Worm (Caenorhabditis elegans) whole organism, midembryonic: ENCODE measurements around the gene C05E11.7.
A peak's percentile ranks its signal among the peaks of the same experiment; 100 is the strongest.

Experiments
- T22C8.4 ChIP-seq: fragments of 200-800 bp; sonication (Bioruptor generic); IDR thresholded peaks from 2 replicates; pipeline ENCODE4 v1.3.6; 2022; ENCODE audit warnings: missing genetic modification characterization, missing compliant biosample characterization
- cog-1 ChIP-seq: sonication (generic microtip); optimal IDR thresholded peaks from 2 replicates; lab custom pipeline; 2016; ENCODE audit warnings: missing genetic modification characterization, missing compliant biosample characterization
- flt-1 ChIP-seq: fragments of 200-800 bp; sonication (Bioruptor generic); IDR thresholded peaks from 2 replicates; pipeline ENCODE4 v1.3.6; 2022; ENCODE audit warnings: missing genetic modification characterization, missing compliant biosample characterization
- klf-2 ChIP-seq: fragments of 200-800 bp; sonication (Bioruptor generic); conservative IDR thresholded peaks from 2 replicates; pipeline ENCODE4 v1.3.6; 2022; ENCODE audit warnings: missing genetic modification reagents, missing genetic modification characterization, missing compliant biosample characterization
- med-1 ChIP-seq: sonication (generic microtip); optimal IDR thresholded peaks from 2 replicates; lab custom pipeline; 2017; ENCODE audit warnings: missing genetic modification characterization, mild to moderate bottlenecking, missing compliant biosample characterization, antibody characterized with exemption, missing genetic modification reagents; ENCODE audit not compliant: insufficient read depth
- ref-1 ChIP-seq: fragments of 200-800 bp; sonication (Bioruptor generic); conservative IDR thresholded peaks from 2 replicates; pipeline ENCODE4 v1.3.6; 2022; ENCODE audit warnings: missing genetic modification reagents, missing genetic modification characterization, missing compliant biosample characterization
- tab-1 ChIP-seq: fragments of 200-800 bp; sonication (Bioruptor generic); IDR thresholded peaks from 2 replicates; pipeline ENCODE4 v1.3.6; 2022; ENCODE audit warnings: missing genetic modification characterization, missing compliant biosample characterization
- ztf-23 ChIP-seq: fragments of 200-800 bp; sonication (Bioruptor generic); IDR thresholded peaks from 2 replicates; pipeline ENCODE4 v1.3.6; 2022; ENCODE audit warnings: missing genetic modification reagents, missing genetic modification characterization, missing compliant biosample characterization
- ztf-29 ChIP-seq: fragments of 200-800 bp; sonication (Bioruptor generic); IDR thresholded peaks from 2 replicates; pipeline ENCODE4 v1.3.6; 2022; ENCODE audit warnings: missing genetic modification reagents, missing genetic modification characterization, missing compliant biosample characterization

Gene C05E11.7

DNA sequence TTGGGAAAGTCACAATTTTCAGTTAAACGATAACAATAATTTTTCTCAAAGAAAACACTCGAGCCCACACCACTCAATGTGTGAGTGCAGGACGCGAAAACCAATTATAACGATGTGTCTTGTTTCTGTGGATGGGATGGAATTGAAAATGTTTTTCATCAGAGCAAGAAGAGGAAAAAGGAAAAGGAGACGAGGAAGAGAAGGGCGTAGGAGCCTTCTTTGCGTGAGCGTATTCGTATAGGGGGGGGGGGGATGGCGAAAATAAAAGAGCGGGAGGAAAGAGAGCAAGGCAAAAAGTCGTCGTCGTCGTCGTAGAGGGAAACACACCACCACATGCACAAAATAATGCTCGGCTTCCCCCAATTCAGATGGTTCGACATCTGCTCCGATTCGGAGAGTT lies 34.5 kb upstream of the C05E11.7 start:
- TF ChIP-seq cog-1 (tag; lab: Kevin White, UChicago) (no peak), T22C8.4 (GFP tag; lab: Robert Waterston, UW) (no peak), ref-1 (GFP tag; lab: Robert Waterston, UW) (no peak), klf-2 (GFP tag; lab: Robert Waterston, UW) (no peak), ztf-23 (GFP tag; lab: Robert Waterston, UW) (no peak), tab-1 (GFP tag; lab: Robert Waterston, UW) (no peak), flt-1 (GFP tag; lab: Robert Waterston, UW) (no peak), ztf-29 (GFP tag; lab: Robert Waterston, UW) (no peak), med-1 (GFP tag; lab: Kevin White, UChicago) (no peak)

DNA sequence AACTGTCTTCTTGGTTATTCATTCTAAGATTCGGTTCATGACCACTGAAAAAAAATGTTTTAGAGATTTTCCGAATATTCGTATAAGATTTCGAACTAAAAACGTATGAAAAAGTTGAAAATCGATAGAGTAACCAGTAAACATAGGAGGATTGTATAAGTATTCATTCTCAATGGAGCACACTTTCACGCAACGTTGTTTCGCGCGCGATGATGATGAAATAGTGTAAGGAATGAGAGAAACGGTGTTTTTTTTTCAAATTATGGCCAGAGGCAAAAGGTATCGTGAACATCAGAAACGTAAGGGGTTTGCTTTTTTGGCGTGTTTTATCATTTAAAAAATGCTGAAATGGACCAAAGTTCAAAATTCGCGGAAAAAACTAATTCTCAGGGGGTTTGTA lies 34.1 kb upstream of the C05E11.7 start, which contains the start of gene pqn-65:
Gene pqn-65 (minus strand): TSS at position 54 of the 400 bp plus-strand sequence.
- TF ChIP-seq klf-2 (GFP tag; lab: Robert Waterston, UW) (no peak), ref-1 (GFP tag; lab: Robert Waterston, UW) (no peak), cog-1 (tag; lab: Kevin White, UChicago) (no peak), ztf-29 (GFP tag; lab: Robert Waterston, UW) (no peak), tab-1 (GFP tag; lab: Robert Waterston, UW) (no peak)

DNA sequence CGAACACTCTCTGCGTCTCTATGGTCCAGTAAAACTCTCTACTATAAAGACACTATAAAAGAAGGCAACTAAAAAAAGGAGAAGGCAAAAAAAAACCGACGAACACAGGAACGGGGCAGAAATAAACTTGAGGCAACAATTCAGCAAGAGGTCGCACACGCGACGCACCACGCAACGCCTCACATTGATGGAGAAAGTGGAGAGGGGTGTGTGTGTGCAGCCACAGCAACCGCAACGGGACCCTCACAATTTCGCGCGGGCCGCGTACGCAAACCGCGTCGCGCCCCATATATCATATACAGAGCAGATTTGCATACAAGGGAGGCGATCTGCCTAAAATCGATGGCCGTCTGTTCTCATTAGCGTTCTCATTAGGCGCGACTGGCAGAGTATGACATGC lies 31.4 kb upstream of the C05E11.7 start:
- TF ChIP-seq flt-1 (GFP tag; lab: Robert Waterston, UW), result 0 out of 2 replicates have a peak, but pooled peaks have one; percentile 55
- TF ChIP-seq med-1 (GFP tag; lab: Kevin White, UChicago), result no peak
- TF ChIP-seq cog-1 (tag; lab: Kevin White, UChicago), result peak; percentile 20

DNA sequence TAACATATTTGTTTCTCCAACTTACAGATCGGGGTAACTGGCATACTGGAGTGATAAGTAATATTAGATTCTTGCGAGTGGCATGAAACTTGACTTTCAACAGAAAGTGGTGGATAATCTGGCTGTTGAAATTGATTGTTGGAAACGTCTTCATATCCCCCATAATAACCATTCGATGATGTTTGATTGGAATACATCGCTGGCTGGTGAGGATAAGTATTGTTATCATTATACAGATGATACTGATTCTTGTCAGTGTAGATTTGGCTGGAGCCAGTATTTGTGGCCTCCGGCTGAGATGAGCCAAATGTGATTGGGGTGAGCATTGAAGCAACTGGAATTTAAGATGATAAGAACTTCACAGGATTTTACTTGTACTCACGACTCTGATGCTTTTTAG lies 29.6 kb upstream of the C05E11.7 start:
- no peak for TF ChIP-seq klf-2 (GFP tag; lab: Robert Waterston, UW)
- no peak for TF ChIP-seq T22C8.4 (GFP tag; lab: Robert Waterston, UW)
- no peak for TF ChIP-seq med-1 (GFP tag; lab: Kevin White, UChicago)
- no peak for TF ChIP-seq flt-1 (GFP tag; lab: Robert Waterston, UW)
- no peak for TF ChIP-seq ztf-29 (GFP tag; lab: Robert Waterston, UW)
- TF ChIP-seq ztf-23 (GFP tag; lab: Robert Waterston, UW), result no peak
- no peak for TF ChIP-seq cog-1 (tag; lab: Kevin White, UChicago)
- no peak for TF ChIP-seq ref-1 (GFP tag; lab: Robert Waterston, UW)
- no peak for TF ChIP-seq tab-1 (GFP tag; lab: Robert Waterston, UW)

DNA sequence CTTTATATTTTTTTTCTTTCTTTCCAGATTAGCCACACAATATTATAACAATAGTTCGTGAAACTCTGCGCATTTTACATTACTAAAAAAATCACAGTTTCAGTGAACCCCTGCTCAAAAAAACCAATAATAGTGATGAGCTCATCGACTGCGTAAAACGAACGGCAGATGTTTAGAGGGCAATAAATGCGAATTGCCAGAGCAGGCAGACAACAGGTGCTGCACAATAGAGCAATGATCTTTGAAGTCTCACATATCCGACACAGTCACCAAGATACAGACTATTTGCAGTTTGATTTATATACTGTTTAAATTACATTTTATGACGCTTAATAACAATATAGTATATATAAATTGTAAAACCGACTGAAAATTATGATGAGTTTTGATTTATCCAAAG lies 24.2 kb upstream of the C05E11.7 start:
- no peak for TF ChIP-seq ztf-29 (GFP tag; lab: Robert Waterston, UW)
- TF ChIP-seq ztf-23 (GFP tag; lab: Robert Waterston, UW), result no peak
- TF ChIP-seq tab-1 (GFP tag; lab: Robert Waterston, UW), result no peak
- no peak for TF ChIP-seq cog-1 (tag; lab: Kevin White, UChicago)

DNA sequence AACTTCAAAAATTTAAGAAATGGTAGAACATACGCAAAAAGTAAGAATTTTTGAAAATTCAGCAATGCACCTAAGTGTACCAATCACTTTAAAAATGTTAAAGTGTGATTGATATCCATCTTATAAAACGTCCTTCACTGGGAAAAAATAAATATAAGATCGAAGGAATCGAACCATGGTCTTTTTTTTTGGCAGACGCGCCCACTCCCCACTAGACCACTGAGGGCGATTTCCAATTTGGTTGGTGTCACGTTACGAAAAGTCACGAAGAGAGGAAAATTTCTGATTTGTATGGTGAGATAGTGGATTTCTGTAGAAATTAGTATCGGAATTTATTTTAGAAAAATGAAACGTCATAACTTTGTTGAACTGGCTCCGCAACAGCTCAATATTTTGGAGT lies 21.8 kb upstream of the C05E11.7 start:
- TF ChIP-seq ref-1 (GFP tag; lab: Robert Waterston, UW) (no peak), flt-1 (GFP tag; lab: Robert Waterston, UW) (no peak), ztf-29 (GFP tag; lab: Robert Waterston, UW) (no peak), cog-1 (tag; lab: Kevin White, UChicago) (no peak), med-1 (GFP tag; lab: Kevin White, UChicago) (no peak), tab-1 (GFP tag; lab: Robert Waterston, UW) (no peak), ztf-23 (GFP tag; lab: Robert Waterston, UW) (no peak), klf-2 (GFP tag; lab: Robert Waterston, UW) (no peak), T22C8.4 (GFP tag; lab: Robert Waterston, UW) (no peak)

DNA sequence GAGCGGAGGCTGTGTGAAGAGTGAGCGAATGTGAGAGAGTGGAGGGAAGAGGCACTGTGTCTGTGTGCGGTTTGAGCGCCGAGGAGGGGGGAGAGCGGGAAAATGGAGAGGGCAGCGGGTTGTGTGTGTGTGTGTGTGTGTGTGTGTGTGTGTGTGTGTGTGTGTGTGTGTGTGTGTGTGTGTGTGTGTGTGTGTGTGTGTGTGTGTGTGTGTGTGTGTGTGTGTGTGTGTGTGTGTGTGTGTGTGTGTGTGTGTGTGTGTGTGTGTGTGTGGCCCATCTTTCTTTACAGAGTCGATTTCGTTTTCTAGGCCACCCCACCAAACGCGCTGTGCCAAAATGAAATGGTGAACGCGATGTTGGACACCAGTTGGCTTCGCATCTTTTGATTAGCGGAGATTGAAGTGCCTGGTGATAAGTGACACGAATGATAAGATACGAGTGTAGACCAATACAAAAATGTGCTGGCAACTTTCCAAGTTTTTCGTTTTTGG lies 21.0 kb upstream of the C05E11.7 start:
- TF ChIP-seq ztf-23 (GFP tag; lab: Robert Waterston, UW) (peak; percentile 76), cog-1 (tag; lab: Kevin White, UChicago) (peak; percentile 71), flt-1 (GFP tag; lab: Robert Waterston, UW) (peak; percentile 84), tab-1 (GFP tag; lab: Robert Waterston, UW) (peak; percentile 48; the same call in 1 of the 2 replicates)

DNA sequence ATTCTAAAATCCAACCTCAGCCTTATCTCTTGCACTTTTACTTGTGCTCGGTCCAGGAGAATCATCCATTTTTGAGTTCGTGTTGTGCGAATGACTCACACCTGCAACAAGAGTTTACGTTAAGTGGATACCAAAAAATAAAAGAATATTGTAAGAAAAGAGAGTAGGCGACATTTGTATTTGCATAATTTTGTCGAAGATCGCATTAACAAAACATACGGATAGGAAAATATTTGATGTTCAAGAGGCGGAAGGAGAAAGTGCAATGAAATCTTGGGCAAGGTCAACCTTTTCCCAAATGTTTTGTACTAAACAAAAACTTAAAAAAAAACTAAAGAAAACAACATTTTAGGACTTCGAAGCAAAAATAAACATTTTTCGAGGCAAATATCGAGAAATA lies 20.3 kb upstream of the C05E11.7 start, which contains the start of gene spat-3:
Gene spat-3 (minus strand): TSS at position 101 of the 400 bp plus-strand sequence.
- no peak for TF ChIP-seq ref-1 (GFP tag; lab: Robert Waterston, UW)
- no peak for TF ChIP-seq ztf-23 (GFP tag; lab: Robert Waterston, UW)
- no peak for TF ChIP-seq tab-1 (GFP tag; lab: Robert Waterston, UW)
- TF ChIP-seq flt-1 (GFP tag; lab: Robert Waterston, UW), result no peak
- no peak for TF ChIP-seq klf-2 (GFP tag; lab: Robert Waterston, UW)
- TF ChIP-seq T22C8.4 (GFP tag; lab: Robert Waterston, UW), result no peak
- TF ChIP-seq med-1 (GFP tag; lab: Kevin White, UChicago), result no peak
- TF ChIP-seq ztf-29 (GFP tag; lab: Robert Waterston, UW), result no peak
- no peak for TF ChIP-seq cog-1 (tag; lab: Kevin White, UChicago)

DNA sequence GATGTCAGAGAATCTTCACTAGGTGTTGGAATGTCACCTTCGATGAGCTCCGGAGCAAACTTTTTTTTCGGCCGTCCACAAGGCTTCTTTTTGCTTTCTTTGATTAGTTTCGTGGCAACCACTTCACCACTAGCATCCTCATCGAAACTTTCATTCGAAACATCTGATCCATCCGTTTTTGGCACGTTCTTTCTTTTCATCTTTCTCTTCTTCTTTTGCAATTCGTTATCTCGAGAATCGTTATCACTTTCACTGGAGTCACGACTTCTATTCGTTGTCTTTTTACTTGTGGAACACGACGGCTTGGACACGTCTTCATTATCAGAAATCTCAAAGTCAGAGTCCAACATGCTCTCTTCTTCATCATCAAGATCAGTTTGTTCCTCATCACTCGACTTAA lies 18.7 kb upstream of the C05E11.7 start:
- TF ChIP-seq T22C8.4 (GFP tag; lab: Robert Waterston, UW) (no peak), flt-1 (GFP tag; lab: Robert Waterston, UW) (no peak)

DNA sequence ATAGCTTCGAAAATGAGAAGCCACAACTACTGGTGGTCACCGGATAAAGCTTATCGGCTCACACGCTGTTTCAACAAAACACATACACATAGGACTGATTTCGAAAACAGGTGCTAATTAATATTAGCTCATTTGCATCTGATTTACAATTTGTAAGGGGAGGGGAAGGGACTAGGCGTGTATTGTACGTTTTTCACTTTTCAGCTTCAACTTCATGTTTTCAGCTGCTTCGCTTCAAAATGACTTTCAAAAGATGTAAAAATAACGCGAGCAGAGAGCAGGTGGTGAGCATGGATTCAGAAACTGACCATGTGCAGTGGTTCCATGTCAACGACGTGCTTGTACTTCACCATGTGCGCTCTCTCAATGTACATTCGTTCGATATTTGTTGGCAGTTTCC lies 15.5 kb upstream of the C05E11.7 start:
- no peak for TF ChIP-seq tab-1 (GFP tag; lab: Robert Waterston, UW)
- TF ChIP-seq med-1 (GFP tag; lab: Kevin White, UChicago), result no peak
- TF ChIP-seq ref-1 (GFP tag; lab: Robert Waterston, UW), result no peak
- no peak for TF ChIP-seq cog-1 (tag; lab: Kevin White, UChicago)
- TF ChIP-seq klf-2 (GFP tag; lab: Robert Waterston, UW), result no peak
- TF ChIP-seq ztf-29 (GFP tag; lab: Robert Waterston, UW), result no peak
- TF ChIP-seq ztf-23 (GFP tag; lab: Robert Waterston, UW), result no peak
- no peak for TF ChIP-seq flt-1 (GFP tag; lab: Robert Waterston, UW)
- TF ChIP-seq T22C8.4 (GFP tag; lab: Robert Waterston, UW), result no peak
